Fruit fly (Drosophila melanogaster) whole organism, embryonic: ENCODE data around the gene L2HGDH.

Experiments
- Adf1 ChIP-seq: fragments of 200-800 bp; sonication (Bioruptor generic); IDR thresholded peaks from 2 replicates; pipeline ENCODE4 v1.3.6; 2022; ENCODE audit warnings: missing biosample characterization, missing genetic modification characterization
- Aef1 ChIP-seq: fragments of 200-800 bp; sonication (Bioruptor generic); IDR thresholded peaks from 3 replicates; pipeline ENCODE4 v1.3.6; 2022; ENCODE audit warnings: missing biosample characterization, missing genetic modification characterization
- CG10431 ChIP-seq: fragments of 200-800 bp; sonication (Bioruptor generic); optimal IDR thresholded peaks from 3 replicates; lab custom pipeline; 2018; ENCODE audit warnings: missing biosample characterization, mild to moderate bottlenecking, missing genetic modification characterization
- CG10543 ChIP-seq: fragments of 200-800 bp; sonication (Bioruptor generic); optimal IDR thresholded peaks from 3 replicates; lab custom pipeline; 2017; ENCODE audit warnings: missing biosample characterization, mild to moderate bottlenecking, missing genetic modification characterization, moderate library complexity
- CG11560 ChIP-seq: fragments of 200-800 bp; sonication (Bioruptor generic); IDR thresholded peaks from 3 replicates; pipeline ENCODE4 v1.3.6; 2022; ENCODE audit warnings: missing biosample characterization, missing genetic modification characterization
- CG13894 ChIP-seq: fragments of 200-800 bp; sonication (Bioruptor generic); optimal IDR thresholded peaks from 3 replicates; lab custom pipeline; 2018; ENCODE audit warnings: missing biosample characterization, mild to moderate bottlenecking, missing genetic modification characterization, moderate library complexity
- CG14014 ChIP-seq: fragments of 200-800 bp; sonication (Bioruptor generic); IDR thresholded peaks from 2 replicates; pipeline ENCODE4 v1.3.6; 2022; ENCODE audit warnings: missing biosample characterization, missing genetic modification characterization
- CG14050 ChIP-seq: fragments of 200-800 bp; sonication (Bioruptor generic); IDR thresholded peaks from 3 replicates; pipeline ENCODE4 v1.3.6; 2022; ENCODE audit warnings: missing biosample characterization, missing genetic modification characterization
- CG15011 ChIP-seq: fragments of 200-800 bp; sonication (Bioruptor generic); optimal IDR thresholded peaks from 3 replicates; lab custom pipeline; 2018; ENCODE audit warnings: missing biosample characterization, mild to moderate bottlenecking, missing genetic modification characterization
- CG16779 ChIP-seq: fragments of 200-800 bp; sonication (Bioruptor generic); IDR thresholded peaks from 2 replicates; pipeline ENCODE4 v1.3.6; 2022; ENCODE audit warnings: missing biosample characterization, missing genetic modification characterization
- CG17186 ChIP-seq: fragments of 200-800 bp; sonication (Bioruptor generic); optimal IDR thresholded peaks from 3 replicates; lab custom pipeline; 2017; ENCODE audit warnings: missing biosample characterization, missing genetic modification reagents, missing genetic modification characterization
- CG18599 ChIP-seq: fragments of 200-800 bp; sonication (Bioruptor generic); optimal IDR thresholded peaks from 3 replicates; lab custom pipeline; 2017; ENCODE audit warnings: missing biosample characterization, missing genetic modification characterization, mild to moderate bottlenecking, moderate library complexity, missing genetic modification reagents
- CG2889 ChIP-seq: fragments of 200-800 bp; sonication (Bioruptor generic); IDR thresholded peaks from 3 replicates; pipeline ENCODE4 v1.3.6; 2022; ENCODE audit warnings: missing biosample characterization, missing genetic modification characterization
- CG31365 ChIP-seq: fragments of 200-800 bp; sonication (Bioruptor generic); optimal IDR thresholded peaks from 2 replicates; lab custom pipeline; 2018; ENCODE audit warnings: missing biosample characterization, mild to moderate bottlenecking, missing genetic modification characterization
- CG3726 ChIP-seq: fragments of 200-800 bp; sonication (Bioruptor generic); IDR thresholded peaks from 3 replicates; pipeline ENCODE4, ENCODE4 v1.3.6; 2022; ENCODE audit warnings: missing biosample characterization, missing genetic modification characterization
- CG3847 ChIP-seq: fragments of 200-800 bp; sonication (Bioruptor generic); IDR thresholded peaks from 2 replicates; pipeline ENCODE4 v1.3.6; 2022; ENCODE audit warnings: missing biosample characterization, missing genetic modification characterization
- CG7357 ChIP-seq: fragments of 200-800 bp; sonication (Bioruptor generic); IDR thresholded peaks from 3 replicates; pipeline ENCODE4 v1.3.6; 2022; ENCODE audit warnings: missing biosample characterization, missing genetic modification characterization
- CG8944 ChIP-seq: fragments of 200-800 bp; sonication (Bioruptor generic); optimal IDR thresholded peaks from 3 replicates; lab custom pipeline; 2016; ENCODE audit warnings: missing biosample characterization, missing genetic modification characterization
- HLH3B ChIP-seq: fragments of 200-800 bp; sonication (Bioruptor generic); IDR thresholded peaks from 2 replicates; pipeline ENCODE4 v1.3.6; 2022; ENCODE audit warnings: missing biosample characterization, missing genetic modification characterization
- Hey ChIP-seq: fragments of 200-800 bp; sonication (Bioruptor generic); optimal IDR thresholded peaks from 3 replicates; lab custom pipeline; 2018; ENCODE audit warnings: missing biosample characterization, mild to moderate bottlenecking, missing genetic modification characterization
- Hr51 ChIP-seq, 2 experiments: fragments of 200-800 bp; sonication (Bioruptor generic); optimal IDR thresholded peaks; 2 replicates in 1 of 2; 3 replicates in 1 of 2; lab custom pipeline; 2016 to 2018; ENCODE audit warnings: missing biosample characterization in 2 of 2, missing genetic modification characterization in 2 of 2, mild to moderate bottlenecking in 1 of 2, moderate library complexity in 1 of 2
- Med ChIP-seq: fragments of 200-800 bp; sonication (Bioruptor generic); peaks from one replicate; lab custom pipeline; 2016; ENCODE audit warnings: missing biosample characterization, missing genetic modification characterization, mild to moderate bottlenecking, inconsistent platforms, moderate library complexity
- NfI ChIP-seq: fragments of 200-800 bp; sonication (Bioruptor generic); optimal IDR thresholded peaks from 3 replicates; lab custom pipeline; 2018; ENCODE audit warnings: missing biosample characterization, mild to moderate bottlenecking, missing genetic modification characterization, moderate library complexity
- Poxn ChIP-seq: fragments of 200-800 bp; sonication (Bioruptor generic); IDR thresholded peaks from 2 replicates; pipeline ENCODE4 v1.3.6; 2022; ENCODE audit warnings: missing biosample characterization, missing genetic modification characterization
- abd-A ChIP-seq: fragments of 200-800 bp; sonication (Bioruptor generic); optimal IDR thresholded peaks from 3 replicates; lab custom pipeline; 2019; ENCODE audit warnings: missing biosample characterization, mild to moderate bottlenecking, missing genetic modification characterization, moderate library complexity
- bab2 ChIP-seq: fragments of 200-800 bp; sonication (Bioruptor generic); optimal IDR thresholded peaks from 2 replicates; lab custom pipeline; 2016; ENCODE audit warnings: missing biosample characterization, missing genetic modification characterization
- cad ChIP-seq: fragments of >200 bp; optimal IDR thresholded peaks from 2 replicates; lab custom pipeline; 2017; ENCODE audit warnings: missing biosample characterization, missing genetic modification characterization
- crp ChIP-seq, 2 experiments: fragments of 200-800 bp; sonication (Bioruptor generic); optimal IDR thresholded peaks; 2 replicates in 1 of 2; 3 replicates in 1 of 2; lab custom pipeline; 2017; ENCODE audit warnings: missing biosample characterization in 2 of 2, missing genetic modification characterization in 2 of 2, mild to moderate bottlenecking in 1 of 2, moderate library complexity in 1 of 2
- hkb ChIP-seq, 2 experiments: fragments of 200-800 bp in 1 of 2; fragments of >200 bp in 1 of 2; sonication (Bioruptor generic) in 1 of 2; IDR thresholded peaks in 1 of 2; optimal IDR thresholded peaks in 1 of 2; 2 replicates each; pipeline versions ENCODE4 v1.3.6 to Lab custom; 2017 to 2022; ENCODE audit warnings: missing biosample characterization in 1 of 2, missing genetic modification characterization in 1 of 2
- jumu ChIP-seq: fragments of 200-800 bp; sonication (Bioruptor generic); optimal IDR thresholded peaks from 3 replicates; lab custom pipeline; 2016; ENCODE audit warnings: missing biosample characterization, missing genetic modification characterization
- lab ChIP-seq: fragments of 200-800 bp; sonication (Bioruptor generic); optimal IDR thresholded peaks from 3 replicates; lab custom pipeline; 2017; ENCODE audit warnings: missing biosample characterization, missing genetic modification characterization, mild to moderate bottlenecking, moderate library complexity, missing genetic modification reagents
- lbe ChIP-seq: fragments of 200-800 bp; sonication (Bioruptor generic); optimal IDR thresholded peaks from 2 replicates; lab custom pipeline; 2016; ENCODE audit warnings: missing biosample characterization, mild to moderate bottlenecking, missing genetic modification characterization
- maf-S ChIP-seq: fragments of 200-800 bp; sonication (Bioruptor generic); optimal IDR thresholded peaks from 2 replicates; lab custom pipeline; 2016; ENCODE audit warnings: missing biosample characterization, missing genetic modification characterization
- mam ChIP-seq: fragments of 200-800 bp; sonication (Bioruptor generic); optimal IDR thresholded peaks from 3 replicates; lab custom pipeline; 2016; ENCODE audit warnings: missing biosample characterization, missing genetic modification characterization
- nom ChIP-seq: fragments of 200-800 bp; sonication (Bioruptor generic); optimal IDR thresholded peaks from 2 replicates; lab custom pipeline; 2017; ENCODE audit warnings: missing biosample characterization, missing genetic modification characterization, mild to moderate bottlenecking, moderate library complexity, missing genetic modification reagents
- oc ChIP-seq: fragments of 200-800 bp; sonication (Bioruptor generic); optimal IDR thresholded peaks from 2 replicates; lab custom pipeline; 2018; ENCODE audit warnings: missing biosample characterization, mild to moderate bottlenecking, missing genetic modification characterization, moderate library complexity
- sd ChIP-seq: fragments of 200-800 bp; sonication (Bioruptor generic); optimal IDR thresholded peaks from 3 replicates; lab custom pipeline; 2018; ENCODE audit warnings: missing biosample characterization, mild to moderate bottlenecking, missing genetic modification characterization, moderate library complexity
- seq ChIP-seq: fragments of 200-800 bp; sonication (Bioruptor generic); IDR thresholded peaks from 2 replicates; pipeline ENCODE4 v1.3.6; 2022; ENCODE audit warnings: missing biosample characterization, missing genetic modification characterization
- sna ChIP-seq: fragments of 200-800 bp; sonication (Bioruptor generic); IDR thresholded peaks from 2 replicates; pipeline ENCODE4 v1.3.6; 2022; ENCODE audit warnings: missing biosample characterization, missing genetic modification characterization; ENCODE audit not compliant: partially characterized antibody
- sob ChIP-seq: fragments of 200-800 bp; sonication (Bioruptor generic); IDR thresholded peaks from 2 replicates; pipeline ENCODE4 v1.3.6; 2022; ENCODE audit warnings: missing biosample characterization, missing genetic modification characterization
- ssp ChIP-seq: fragments of 200-800 bp; sonication (Bioruptor generic); IDR thresholded peaks from 2 replicates; pipeline ENCODE4 v1.3.6; 2022; ENCODE audit warnings: missing biosample characterization, missing genetic modification characterization
- tgo ChIP-seq: fragments of 200-800 bp; sonication (Bioruptor generic); IDR thresholded peaks from 3 replicates; pipeline ENCODE4 v1.3.6; 2022; ENCODE audit warnings: missing biosample characterization, missing genetic modification characterization
- tio ChIP-seq: fragments of 200-800 bp; sonication (Bioruptor generic); optimal IDR thresholded peaks from 2 replicates; lab custom pipeline; 2017; ENCODE audit warnings: missing biosample characterization, missing genetic modification characterization, inconsistent platforms
- tna ChIP-seq: fragments of 200-800 bp; sonication (Bioruptor generic); IDR thresholded peaks from 2 replicates; pipeline ENCODE4 v1.3.6; 2022; ENCODE audit warnings: missing biosample characterization, missing genetic modification characterization; ENCODE audit not compliant: partially characterized antibody
- toy ChIP-seq: fragments of 200-800 bp; sonication (Bioruptor generic); IDR thresholded peaks from 2 replicates; pipeline ENCODE4 v1.3.6; 2022; ENCODE audit warnings: missing biosample characterization, missing genetic modification characterization
- zen2 ChIP-seq: fragments of 200-800 bp; sonication (Bioruptor generic); IDR thresholded peaks from 3 replicates; pipeline ENCODE4 v1.3.6; 2022; ENCODE audit warnings: missing biosample characterization, missing genetic modification characterization; ENCODE audit not compliant: partially characterized antibody

The L2HGDH gene

DNA sequence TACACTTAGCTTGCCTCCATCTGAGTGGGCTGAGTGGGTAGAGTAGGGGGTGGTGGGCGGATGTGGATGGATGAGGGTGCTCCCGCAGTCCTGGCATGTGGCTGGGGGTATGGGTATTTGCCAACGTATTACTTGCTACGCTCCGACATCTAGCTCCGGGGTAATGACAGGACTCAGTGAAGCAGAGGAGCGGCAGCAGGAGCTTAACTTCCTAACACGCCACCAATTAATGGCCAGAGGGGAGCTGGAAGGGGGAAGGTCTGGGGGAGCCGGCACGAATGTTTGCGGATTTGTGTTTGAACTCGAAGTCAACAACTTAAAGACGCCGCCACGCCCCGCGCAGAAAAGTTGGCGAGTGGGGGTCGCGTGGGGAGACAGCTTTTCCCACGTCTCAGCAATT is 44.0 kb upstream of the L2HGDH start (continued):
- TF ChIP-seq CG7357 (no peak), sd (tag; lab: Kevin White, UChicago) (peak; percentile 4), CG18599 (GFP tag; lab: Kevin White, UChicago) (peak; percentile 53), Hr51 (GFP tag; optimal IDR thresholded peaks at IDR 0.05; lab: Kevin White, UChicago) (peak in 1 of 2 experiments; percentile 5)
- TF ChIP-seq, all 482 proteins: peak for 16

DNA sequence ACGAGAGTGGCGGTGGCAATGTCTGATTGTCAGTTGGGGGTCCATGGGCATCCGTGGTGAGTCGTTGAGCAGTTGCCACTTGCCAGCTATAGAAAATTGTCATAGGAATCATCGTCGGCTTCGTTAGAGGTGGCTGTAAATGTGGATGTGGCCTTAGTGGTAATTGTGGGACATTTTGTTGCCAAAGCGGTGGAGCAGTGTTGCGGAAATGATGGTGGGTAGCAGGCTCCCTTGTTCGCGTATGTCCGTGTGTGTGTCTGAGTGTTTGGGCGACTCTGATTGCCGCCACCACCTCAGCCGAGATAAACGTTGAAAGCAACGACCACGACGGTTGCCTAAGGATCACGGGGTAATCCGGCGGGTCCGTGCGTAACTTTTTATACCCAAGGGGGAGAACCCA is 42.8 kb upstream of the L2HGDH start:
- TF ChIP-seq CG18599 (GFP tag; lab: Kevin White, UChicago) (peak; percentile 8), CG10543 (GFP tag; lab: Kevin White, UChicago) (peak; percentile 23), lab (GFP tag; lab: Kevin White, UChicago) (peak; percentile 18), CG16779 (GFP tag; lab: Robert Waterston, UW) (no peak), abd-A (tag; lab: Kevin White, UChicago) (peak; percentile 91), Hey (peak; percentile 42)

DNA sequence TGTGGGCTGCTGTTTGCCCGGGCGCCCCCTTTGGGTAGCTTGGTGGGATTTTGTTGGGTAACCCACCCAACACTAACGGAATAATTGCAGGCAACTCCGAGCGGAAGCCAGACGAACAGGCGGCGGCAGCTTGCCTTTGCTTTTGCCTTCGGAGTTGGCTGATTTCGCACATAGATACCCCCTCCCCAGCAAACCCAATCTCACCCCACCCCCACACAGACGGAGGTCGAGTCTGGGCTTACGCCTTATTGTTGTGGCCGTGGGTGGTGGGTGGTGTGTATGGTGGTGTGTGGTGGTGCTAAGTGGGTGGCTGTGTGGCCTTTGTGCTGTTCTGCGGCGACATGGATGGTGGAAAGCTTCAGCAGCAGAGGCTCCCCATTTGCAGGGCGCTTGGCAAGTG is 41.4 kb upstream of the L2HGDH start:
- no peak for TF ChIP-seq oc
- no peak for TF ChIP-seq tgo
- no peak for TF ChIP-seq Hr51 (GFP tag; optimal IDR thresholded peaks at IDR 0.05; lab: Kevin White, UChicago)
- no peak for TF ChIP-seq cad (GFP tag; lab: Kevin White, UChicago)
- TF ChIP-seq hkb (optimal IDR thresholded peaks at IDR 0.05; lab: Kevin White, UChicago): no peak
- TF ChIP-seq hkb (GFP tag; IDR thresholded peaks at IDR 0.05; lab: Robert Waterston, UW): no peak
- TF ChIP-seq crp (GFP tag; optimal IDR thresholded peaks at IDR 0.05; lab: Kevin White, UChicago): no peak
- no peak for TF ChIP-seq CG8944 (GFP tag; lab: Kevin White, UChicago)
- no peak for TF ChIP-seq CG14050 (GFP tag; lab: Robert Waterston, UW)
- TF ChIP-seq sna: no peak
- TF ChIP-seq bab2 (GFP tag; lab: Kevin White, UChicago): no peak
- TF ChIP-seq maf-S (GFP tag; lab: Kevin White, UChicago): no peak
- no peak for TF ChIP-seq CG15011
- TF ChIP-seq CG10431 (GFP tag; lab: Kevin White, UChicago): no peak
- no peak for TF ChIP-seq Poxn (GFP tag; lab: Robert Waterston, UW)
- TF ChIP-seq abd-A (tag; lab: Kevin White, UChicago): peak; percentile 91
- TF ChIP-seq jumu (GFP tag; lab: Kevin White, UChicago): no peak
- no peak for TF ChIP-seq CG11560
- TF ChIP-seq CG17186: no peak
- TF ChIP-seq tio (GFP tag; lab: Kevin White, UChicago): no peak
- TF ChIP-seq Med (GFP tag; lab: Kevin White, UChicago): peak; percentile 54
- 0 out of 2 replicates have a peak, but pooled peaks have one; percentile 10 for TF ChIP-seq CG3847 (GFP tag; lab: Robert Waterston, UW)
- TF ChIP-seq CG14014 (GFP tag; lab: Robert Waterston, UW): no peak
- no peak for TF ChIP-seq seq (GFP tag; lab: Robert Waterston, UW)
- TF ChIP-seq lbe (GFP tag; lab: Kevin White, UChicago): no peak
- no peak for TF ChIP-seq mam (GFP tag; lab: Kevin White, UChicago)
- TF ChIP-seq sob: no peak
- no peak for TF ChIP-seq CG31365 (tag; lab: Kevin White, UChicago)
- TF ChIP-seq NfI (GFP tag; lab: Kevin White, UChicago): no peak
- no peak for TF ChIP-seq toy (GFP tag; lab: Robert Waterston, UW)
- peak; percentile 96 for TF ChIP-seq Hey
- TF ChIP-seq tna: no peak
- TF ChIP-seq nom (GFP tag; lab: Kevin White, UChicago): no peak
- TF ChIP-seq HLH3B: no peak
- TF ChIP-seq ssp (GFP tag; lab: Robert Waterston, UW): no peak
- TF ChIP-seq Aef1 (GFP tag; lab: Robert Waterston, UW): no peak
- TF ChIP-seq CG13894 (tag; lab: Kevin White, UChicago): peak; percentile 49
- TF ChIP-seq Adf1 (GFP tag; lab: Robert Waterston, UW): peak; percentile 7; the same call in 1 of the 2 replicates
- no peak for TF ChIP-seq sd (tag; lab: Kevin White, UChicago)
- no peak for TF ChIP-seq CG2889 (GFP tag; lab: Robert Waterston, UW)
- no peak for TF ChIP-seq CG3726 (GFP tag; lab: Robert Waterston, UW)
- peak; percentile 34; the same call in 1 of the 3 replicates for TF ChIP-seq zen2 (GFP tag; lab: Robert Waterston, UW)
